Worm (Caenorhabditis elegans): ENCODE results near the gene acr-18.

Gene acr-18

DNA sequence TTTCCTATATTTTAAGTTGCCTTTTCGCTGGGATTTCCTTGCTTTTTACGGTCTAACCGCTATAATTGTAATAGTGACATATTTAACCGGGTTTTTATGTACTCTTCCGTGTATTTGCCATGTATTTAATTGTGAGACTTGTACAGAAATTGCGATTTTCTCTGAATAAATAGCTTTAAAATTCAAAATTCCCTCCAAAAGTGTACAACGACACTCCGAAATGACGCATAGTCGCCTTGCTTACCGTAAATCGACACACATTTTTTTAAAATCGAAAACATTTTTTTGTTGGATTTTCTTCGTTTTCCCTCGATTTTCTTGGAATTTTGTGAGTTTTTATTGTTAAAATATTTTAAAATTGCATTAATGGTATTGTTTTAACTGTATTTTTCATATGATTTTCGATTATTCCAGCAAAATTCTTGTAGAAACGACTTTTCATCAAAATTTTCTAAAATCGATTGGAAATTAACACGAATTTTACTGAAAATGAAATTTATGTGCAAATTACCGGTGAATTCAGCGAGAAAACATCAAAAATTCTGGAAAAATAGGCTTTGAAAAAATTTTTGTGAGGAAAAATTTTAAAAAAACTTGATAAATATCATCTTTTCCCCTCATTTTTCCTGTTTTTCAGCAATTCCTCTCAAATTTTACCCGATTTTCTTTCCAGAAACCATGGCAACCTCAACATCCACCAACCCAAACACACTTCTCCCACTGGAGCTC, 10.9 kb upstream of the acr-18 start, which contains the start of gene lsm-5:
Gene lsm-5 (plus strand): TSS at position 679 of the 729 bp plus-strand sequence.
- TF ChIP-seq egl-43 (GFP tag; IDR thresholded peaks at IDR 0.05) (no peak), Y48G9A.11 (GFP tag; IDR thresholded peaks at IDR 0.05) (peak; percentile 93), madf-9 (GFP tag; conservative IDR thresholded peaks at IDR 0.05) (no peak), nhr-11 (tag; optimal IDR thresholded peaks at IDR 0.05) (no peak), spr-3 (GFP tag; optimal IDR thresholded peaks at IDR 0.05) (no peak), hlh-11 (tag; optimal IDR thresholded peaks at IDR 0.05) (no peak), tag-97 (GFP tag; IDR thresholded peaks at IDR 0.05) (no peak), snpc-4 (tag; optimal IDR thresholded peaks at IDR 0.05) (no peak), dpl-1 (GFP tag; optimal IDR thresholded peaks at IDR 0.05) (peak; percentile 93), F37D6.2 (tag; optimal IDR thresholded peaks at IDR 0.05) (no peak), lin-1 (GFP tag; IDR thresholded peaks at IDR 0.05) (no peak), nhr-77 (tag; optimal IDR thresholded peaks at IDR 0.05) (peak; percentile 56), nhr-25 (tag; optimal IDR thresholded peaks at IDR 0.05; ENCODE audit: borderline replicate concordance, insufficient read depth) (no peak), unc-62 (GFP tag; optimal IDR thresholded peaks at IDR 0.05 in 1 of 2) (peak in 1 of 2 experiments; percentile 81), unc-62 (tag; optimal IDR thresholded peaks at IDR 0.05) (no peak), duxl-1 (tag; optimal IDR thresholded peaks at IDR 0.05; ENCODE audit: poor library complexity) (no peak), tra-1 (GFP tag; IDR thresholded peaks at IDR 0.05) (no peak), T26A8.4 (GFP tag; IDR thresholded peaks at IDR 0.05) (no peak), nhr-41 (GFP tag; IDR thresholded peaks at IDR 0.05) (no peak), lin-15B (tag; optimal IDR thresholded peaks at IDR 0.05) (no peak), mdt-29 (GFP tag; IDR thresholded peaks at IDR 0.05) (no peak), fos-1 (tag; optimal IDR thresholded peaks at IDR 0.05) (no peak), arid-1 (GFP tag; conservative IDR thresholded peaks at IDR 0.05) (no peak), jun-1 (tag; optimal IDR thresholded peaks at IDR 0.05) (no peak), ceh-28 (tag; optimal IDR thresholded peaks at IDR 0.05) (no peak), nhr-111 (GFP tag; optimal IDR thresholded peaks at IDR 0.05) (no peak), hmg-1.1 (GFP tag; IDR thresholded peaks at IDR 0.05) (no peak), rbr-2 (tag; optimal IDR thresholded peaks at IDR 0.05) (no peak), daf-8 (GFP tag; IDR thresholded peaks at IDR 0.05) (no peak), lin-38 (GFP tag; IDR thresholded peaks at IDR 0.05) (no peak; the same call in 1 of the 2 replicates), sdz-12 (GFP tag; optimal IDR thresholded peaks at IDR 0.05) (no peak), mxl-3 (GFP tag; optimal IDR thresholded peaks at IDR 0.05) (no peak), zip-2 (tag; optimal IDR thresholded peaks at IDR 0.05) (no peak), F26F4.8 (GFP tag; conservative IDR thresholded peaks at IDR 0.05) (no peak), Y5F2A.4 (GFP tag; optimal IDR thresholded peaks at IDR 0.05) (no peak), aly-2 (tag; optimal IDR thresholded peaks at IDR 0.05) (no peak), nhr-42 (GFP tag; IDR thresholded peaks at IDR 0.05) (no peak), daf-19 (GFP tag; conservative IDR thresholded peaks at IDR 0.05) (no peak), zfp-3 (GFP tag; conservative IDR thresholded peaks at IDR 0.05) (no peak), ceh-20 (GFP tag; IDR thresholded peaks at IDR 0.05) (no peak), ZK337.2 (GFP tag; IDR thresholded peaks at IDR 0.05) (no peak), daf-16 (GFP tag; optimal IDR thresholded peaks at IDR 0.05) (no peak), daf-16 (tag; optimal IDR thresholded peaks at IDR 0.05) (peak; percentile 50), madf-5 (GFP tag; IDR thresholded peaks at IDR 0.05) (no peak), mdl-1 (tag; optimal IDR thresholded peaks at IDR 0.05) (no peak), ces-1 (GFP tag; optimal IDR thresholded peaks at IDR 0.05) (no peak), dmd-9 (GFP tag; IDR thresholded peaks at IDR 0.05) (no peak), gei-8 (GFP tag; optimal IDR thresholded peaks at IDR 0.05) (no peak), Y75B8A.6 (GFP tag; IDR thresholded peaks at IDR 0.05) (no peak), mep-1 (tag; optimal IDR thresholded peaks at IDR 0.05) (peak; percentile 70), saeg-2 (GFP tag; IDR thresholded peaks at IDR 0.05) (no peak)

Measured in whole organism, L4 larva.